Worm (Caenorhabditis elegans): ENCODE results near the gene twk-39.

DNA sequence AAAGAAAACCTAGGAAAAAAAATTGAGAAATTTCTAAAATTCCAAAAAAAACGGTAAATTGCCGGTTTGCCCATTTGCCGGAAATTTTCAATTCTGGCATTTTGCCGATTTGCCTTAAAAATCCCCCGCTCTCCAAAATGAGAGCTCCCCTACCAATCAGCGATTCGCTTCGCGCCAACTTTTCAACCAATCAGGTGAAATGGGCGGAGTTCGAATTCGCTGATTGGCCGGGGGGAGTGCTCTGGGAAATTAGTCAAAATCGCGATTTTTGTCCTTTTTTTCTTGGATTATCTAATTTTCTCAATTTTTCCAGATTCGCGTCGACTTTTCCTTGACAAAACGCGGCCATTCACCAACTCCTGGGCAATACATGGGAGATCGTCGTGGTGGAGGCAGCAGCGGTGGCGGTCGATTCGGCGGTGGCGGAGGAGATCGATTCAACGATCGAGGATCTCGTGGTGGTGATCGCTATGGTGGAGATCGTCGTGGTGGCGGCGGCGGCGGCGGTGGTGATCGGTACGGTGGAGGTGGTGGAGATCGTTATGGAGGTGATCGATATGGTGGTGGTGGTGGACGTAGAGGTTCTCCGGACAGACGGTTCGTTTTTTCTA is 34.1 kb downstream of the twk-39 start:
- TF ChIP-seq pqm-1 (tag; optimal IDR thresholded peaks at IDR 0.05) = no peak
- no peak for TF ChIP-seq lin-15B (tag; optimal IDR thresholded peaks at IDR 0.05)
- no peak for TF ChIP-seq tag-97 (GFP tag; IDR thresholded peaks at IDR 0.05)
- no peak for TF ChIP-seq ceh-20 (GFP tag; IDR thresholded peaks at IDR 0.05)
- TF ChIP-seq F49E8.2 (tag; optimal IDR thresholded peaks at IDR 0.05; ENCODE audit: borderline replicate concordance) = no peak
- TF ChIP-seq sdz-12 (GFP tag; optimal IDR thresholded peaks at IDR 0.05) = no peak
